Fruit fly (Drosophila melanogaster) whole organism, embryonic: Measurements from ENCODE around the gene Kdsr.

Source experiments
- Adf1 ChIP-seq: fragments of 200-800 bp; sonication (Bioruptor generic); IDR thresholded peaks from 2 replicates; pipeline ENCODE4 v1.3.6; 2022; ENCODE audit warnings: missing biosample characterization, missing genetic modification characterization
- BEAF-32 ChIP-seq: fragments of 200-800 bp; sonication (Bioruptor generic); optimal IDR thresholded peaks from 3 replicates; lab custom pipeline; 2017; ENCODE audit warnings: missing biosample characterization, missing genetic modification characterization, mild to moderate bottlenecking, moderate library complexity, missing genetic modification reagents
- C15 ChIP-seq: fragments of 200-800 bp; sonication (Bioruptor generic); IDR thresholded peaks from 3 replicates; pipeline ENCODE4 v1.3.6; 2022; ENCODE audit warnings: missing biosample characterization, missing genetic modification characterization
- CG10366 ChIP-seq: fragments of 200-800 bp; sonication (Bioruptor generic); IDR thresholded peaks from 2 replicates; pipeline ENCODE4 v1.3.6; 2022; ENCODE audit warnings: missing biosample characterization, missing genetic modification characterization
- CG11696 ChIP-seq: fragments of 200-800 bp; sonication (Bioruptor generic); IDR thresholded peaks from 2 replicates; pipeline ENCODE4 v1.3.6; 2022; ENCODE audit warnings: missing biosample characterization, missing genetic modification characterization
- CG12219 ChIP-seq: fragments of 200-800 bp; sonication (Bioruptor generic); optimal IDR thresholded peaks from 3 replicates; lab custom pipeline; 2018; ENCODE audit warnings: missing biosample characterization, mild to moderate bottlenecking, missing genetic modification characterization
- CG12744 ChIP-seq: fragments of 200-800 bp; sonication (Bioruptor generic); optimal IDR thresholded peaks from 2 replicates; lab custom pipeline; 2016; ENCODE audit warnings: missing biosample characterization, missing genetic modification characterization
- CG13123 ChIP-seq: fragments of 200-800 bp; sonication (Bioruptor generic); optimal IDR thresholded peaks from 2 replicates; lab custom pipeline; 2016; ENCODE audit warnings: missing biosample characterization, missing genetic modification characterization
- CG13624 ChIP-seq: fragments of 200-800 bp; sonication (Bioruptor generic); optimal IDR thresholded peaks from 2 replicates; lab custom pipeline; 2016; ENCODE audit warnings: missing biosample characterization, missing genetic modification characterization
- CG14860 ChIP-seq: fragments of 200-800 bp; sonication (Bioruptor generic); IDR thresholded peaks from 3 replicates; pipeline ENCODE4 v1.3.6; 2022; ENCODE audit warnings: missing biosample characterization, missing genetic modification characterization; ENCODE audit not compliant: partially characterized antibody
- CG15011 ChIP-seq: fragments of 200-800 bp; sonication (Bioruptor generic); optimal IDR thresholded peaks from 3 replicates; lab custom pipeline; 2018; ENCODE audit warnings: missing biosample characterization, mild to moderate bottlenecking, missing genetic modification characterization
- CG16863 ChIP-seq: fragments of 200-800 bp; sonication (Bioruptor generic); optimal IDR thresholded peaks from 3 replicates; lab custom pipeline; 2016; ENCODE audit warnings: missing biosample characterization, missing genetic modification characterization
- CG2202 ChIP-seq: fragments of 200-800 bp; sonication (Bioruptor generic); optimal IDR thresholded peaks from 2 replicates; lab custom pipeline; 2018; ENCODE audit warnings: missing biosample characterization, mild to moderate bottlenecking, missing genetic modification characterization
- CG2875 ChIP-seq: fragments of 200-800 bp; sonication (Bioruptor generic); optimal IDR thresholded peaks from 2 replicates; lab custom pipeline; 2017; ENCODE audit warnings: missing biosample characterization, mild to moderate bottlenecking, missing genetic modification characterization, missing genetic modification reagents
- CG33557 ChIP-seq: fragments of 200-800 bp; sonication (Bioruptor generic); optimal IDR thresholded peaks from 2 replicates; lab custom pipeline; 2019; ENCODE audit warnings: missing biosample characterization, mild to moderate bottlenecking, missing genetic modification characterization, moderate library complexity
- CG6813 ChIP-seq: fragments of 200-800 bp; sonication (Bioruptor generic); optimal IDR thresholded peaks from 2 replicates; lab custom pipeline; 2017; ENCODE audit warnings: missing biosample characterization, missing genetic modification characterization, mild to moderate bottlenecking, moderate library complexity, missing genetic modification reagents
- CG8359 ChIP-seq: fragments of 200-800 bp; sonication (Bioruptor generic); optimal IDR thresholded peaks from 2 replicates; lab custom pipeline; 2017; ENCODE audit warnings: missing biosample characterization, mild to moderate bottlenecking, missing genetic modification characterization, borderline replicate concordance
- CG9932 ChIP-seq: fragments of 200-800 bp; sonication (Bioruptor generic); IDR thresholded peaks from 2 replicates; pipeline ENCODE4 v1.3.6; 2022; ENCODE audit warnings: missing biosample characterization, missing genetic modification characterization
- Dek ChIP-seq: fragments of 200-800 bp; sonication (Bioruptor generic); optimal IDR thresholded peaks from 3 replicates; lab custom pipeline; 2019; ENCODE audit warnings: missing biosample characterization, mild to moderate bottlenecking, missing genetic modification characterization, moderate library complexity
- Doc3 ChIP-seq: fragments of 200-800 bp; sonication (Bioruptor generic); IDR thresholded peaks from 3 replicates; pipeline ENCODE4 v1.3.6; 2022; ENCODE audit warnings: missing biosample characterization, missing genetic modification characterization; ENCODE audit not compliant: partially characterized antibody
- Dp ChIP-seq: fragments of 200-800 bp; sonication (Bioruptor generic); optimal IDR thresholded peaks from 2 replicates; lab custom pipeline; 2018; ENCODE audit warnings: missing biosample characterization, mild to moderate bottlenecking, missing genetic modification characterization, moderate library complexity
- ERR ChIP-seq: fragments of 200-800 bp; sonication (Bioruptor generic); optimal IDR thresholded peaks from 2 replicates; lab custom pipeline; 2016; ENCODE audit warnings: missing biosample characterization, missing genetic modification characterization
- Fer1 ChIP-seq: fragments of 200-800 bp; sonication (Bioruptor generic); optimal IDR thresholded peaks from 2 replicates; lab custom pipeline; 2017; ENCODE audit warnings: missing biosample characterization, mild to moderate bottlenecking, missing genetic modification characterization
- GATAe ChIP-seq: fragments of 200-800 bp; sonication (Bioruptor generic); conservative IDR thresholded peaks from 2 replicates; pipeline ENCODE4 v1.3.6; 2022; ENCODE audit warnings: missing biosample characterization, missing genetic modification characterization
- HmgD ChIP-seq: fragments of 200-800 bp; sonication (Bioruptor generic); optimal IDR thresholded peaks from 3 replicates; lab custom pipeline; 2016; ENCODE audit warnings: missing biosample characterization, missing genetic modification characterization
- Hr3 ChIP-seq: fragments of 200-800 bp; sonication (Bioruptor generic); optimal IDR thresholded peaks from 3 replicates; lab custom pipeline; 2016; ENCODE audit warnings: missing biosample characterization, missing genetic modification characterization
- Kr ChIP-seq: fragments of 200-800 bp; sonication (Bioruptor generic); optimal IDR thresholded peaks from 2 replicates; lab custom pipeline; 2017; ENCODE audit warnings: missing biosample characterization, mild to moderate bottlenecking, missing genetic modification characterization
- NFAT ChIP-seq: fragments of 200-800 bp; sonication (Bioruptor generic); IDR thresholded peaks from 2 replicates; pipeline ENCODE4 v1.3.6; 2022; ENCODE audit warnings: missing biosample characterization, missing genetic modification characterization
- Sox100B ChIP-seq: fragments of 200-800 bp; sonication (Bioruptor generic); optimal IDR thresholded peaks from 3 replicates; lab custom pipeline; 2018; ENCODE audit warnings: missing biosample characterization, mild to moderate bottlenecking, missing genetic modification characterization
- Sry-β ChIP-seq: fragments of 200-800 bp; sonication (Bioruptor generic); optimal IDR thresholded peaks from 2 replicates; lab custom pipeline; 2018; ENCODE audit warnings: missing biosample characterization, mild to moderate bottlenecking, missing genetic modification characterization, moderate library complexity
- Xbp1 ChIP-seq: fragments of 200-800 bp; sonication (Bioruptor generic); optimal IDR thresholded peaks from 3 replicates; lab custom pipeline; 2016; ENCODE audit warnings: missing biosample characterization, mild to moderate bottlenecking, missing genetic modification characterization
- chm ChIP-seq: fragments of 200-800 bp; sonication (Bioruptor generic); IDR thresholded peaks from 2 replicates; pipeline ENCODE4 v1.3.6; 2022; ENCODE audit warnings: missing biosample characterization, missing genetic modification characterization
- fru ChIP-seq: fragments of >200 bp; optimal IDR thresholded peaks from 2 replicates; lab custom pipeline; 2017
- gsb-n ChIP-seq: fragments of 200-800 bp; sonication (Bioruptor generic); optimal IDR thresholded peaks from 3 replicates; lab custom pipeline; 2018; ENCODE audit warnings: missing biosample characterization, mild to moderate bottlenecking, missing genetic modification characterization
- gt ChIP-seq: fragments of 200-800 bp; sonication (Bioruptor generic); IDR thresholded peaks from 2 replicates; pipeline ENCODE4 v1.3.6; 2022; ENCODE audit warnings: missing biosample characterization, missing genetic modification characterization
- hbn ChIP-seq: fragments of 200-800 bp; sonication (Bioruptor generic); IDR thresholded peaks from 2 replicates; pipeline ENCODE4 v1.3.6; 2022; ENCODE audit warnings: missing biosample characterization, missing genetic modification characterization; ENCODE audit not compliant: partially characterized antibody
- jigr1 ChIP-seq: fragments of 200-800 bp; sonication (Bioruptor generic); IDR thresholded peaks from 3 replicates; pipeline ENCODE4 v1.3.6; 2022; ENCODE audit warnings: missing biosample characterization, missing genetic modification characterization
- jing ChIP-seq: fragments of 200-800 bp; sonication (Bioruptor generic); optimal IDR thresholded peaks from 2 replicates; lab custom pipeline; 2018; ENCODE audit warnings: missing biosample characterization, mild to moderate bottlenecking, missing genetic modification characterization
- jumu ChIP-seq: fragments of 200-800 bp; sonication (Bioruptor generic); optimal IDR thresholded peaks from 3 replicates; lab custom pipeline; 2016; ENCODE audit warnings: missing biosample characterization, missing genetic modification characterization
- kah ChIP-seq: fragments of 200-800 bp; sonication (Bioruptor generic); optimal IDR thresholded peaks from 2 replicates; lab custom pipeline; 2018; ENCODE audit warnings: missing biosample characterization, mild to moderate bottlenecking, missing genetic modification characterization
- klu ChIP-seq: fragments of 200-800 bp; sonication (Bioruptor generic); IDR thresholded peaks from 2 replicates; pipeline ENCODE4 v1.3.6; 2022; ENCODE audit warnings: missing biosample characterization, missing genetic modification characterization
- kni ChIP-seq: fragments of 200-800 bp; sonication (Bioruptor generic); optimal IDR thresholded peaks from 3 replicates; lab custom pipeline; 2017; ENCODE audit warnings: mild to moderate bottlenecking, missing biosample characterization, missing genetic modification reagents, missing genetic modification characterization
- lab ChIP-seq: fragments of 200-800 bp; sonication (Bioruptor generic); optimal IDR thresholded peaks from 3 replicates; lab custom pipeline; 2017; ENCODE audit warnings: missing biosample characterization, missing genetic modification characterization, mild to moderate bottlenecking, moderate library complexity, missing genetic modification reagents
- lmd ChIP-seq: fragments of 200-800 bp; sonication (Bioruptor generic); IDR thresholded peaks from 2 replicates; pipeline ENCODE4 v1.3.6; 2022; ENCODE audit warnings: missing biosample characterization, missing genetic modification characterization
- lola ChIP-seq, 3 experiments: fragments of >200 bp in 2 of 3; fragments of 200-800 bp in 1 of 3; sonication (Bioruptor generic) in 1 of 3; optimal IDR thresholded peaks; 2 replicates each; lab custom pipeline; 2017 to 2019; ENCODE audit warnings: missing biosample characterization in 3 of 3, missing genetic modification characterization in 3 of 3, mild to moderate bottlenecking in 1 of 3, moderate library complexity in 1 of 3
- nerfin-1 ChIP-seq: fragments of 200-800 bp; sonication (Bioruptor generic); optimal IDR thresholded peaks from 3 replicates; lab custom pipeline; 2019; ENCODE audit warnings: missing biosample characterization, mild to moderate bottlenecking, missing genetic modification characterization, moderate library complexity
- p53 ChIP-seq: fragments of 200-800 bp; sonication (Bioruptor generic); optimal IDR thresholded peaks from 2 replicates; lab custom pipeline; 2016; ENCODE audit warnings: missing biosample characterization, missing genetic modification characterization
- pfk ChIP-seq: fragments of 200-800 bp; sonication (Bioruptor generic); optimal IDR thresholded peaks from 2 replicates; lab custom pipeline; 2018; ENCODE audit warnings: missing biosample characterization, mild to moderate bottlenecking, missing genetic modification characterization, moderate library complexity
- row ChIP-seq: fragments of 200-800 bp; sonication (Bioruptor generic); IDR thresholded peaks from 3 replicates; pipeline ENCODE4 v1.3.6; 2022; ENCODE audit warnings: missing biosample characterization, missing genetic modification characterization
- sna ChIP-seq: fragments of 200-800 bp; sonication (Bioruptor generic); IDR thresholded peaks from 2 replicates; pipeline ENCODE4 v1.3.6; 2022; ENCODE audit warnings: missing biosample characterization, missing genetic modification characterization; ENCODE audit not compliant: partially characterized antibody

The Kdsr gene

DNA sequence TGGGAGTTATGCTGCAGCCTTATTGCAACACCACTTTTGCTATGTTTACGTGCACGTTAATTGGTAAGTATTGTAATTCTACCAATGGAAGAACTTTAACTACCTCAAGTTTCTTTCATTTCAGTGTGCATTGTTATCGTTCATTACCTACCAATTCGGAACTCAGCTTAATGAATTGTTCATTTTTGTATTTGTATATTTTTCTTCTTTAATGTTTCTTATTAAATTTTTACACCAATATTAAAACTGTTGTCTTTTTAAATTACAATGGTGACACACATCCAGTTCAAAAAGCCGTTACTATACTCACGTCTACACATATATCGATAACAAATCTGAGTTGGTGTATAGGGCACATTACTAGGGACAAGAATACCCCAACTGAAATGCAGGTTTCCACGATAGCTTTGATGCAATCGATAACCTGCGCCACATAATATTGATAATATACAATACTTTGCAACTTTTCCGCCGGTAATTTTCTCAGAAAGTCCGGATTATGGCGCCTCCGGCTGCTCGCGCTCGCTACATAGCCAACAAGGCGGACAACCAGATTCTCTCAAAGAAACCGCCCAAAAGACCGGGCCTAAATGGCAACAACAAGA, 41.0 kb downstream of the Kdsr start, which contains the start of gene Alg9 (continued):
- TF ChIP-seq GATAe (GFP tag; lab: Robert Waterston, UW) (no peak), Dp (GFP tag; lab: Kevin White, UChicago) (peak; percentile 62), Hr3 (GFP tag; lab: Kevin White, UChicago) (peak; percentile 64), jumu (no peak), CG14860 (GFP tag; lab: Robert Waterston, UW) (peak; percentile 84), chm (GFP tag; lab: Robert Waterston, UW) (no peak), CG9932 (GFP tag; lab: Robert Waterston, UW) (peak; percentile 30; the same call in 1 of the 2 replicates), p53 (GFP tag; lab: Kevin White, UChicago) (no peak), pfk (no peak), CG13624 (GFP tag; lab: Kevin White, UChicago) (no peak), Sox100B (GFP tag; lab: Kevin White, UChicago) (no peak), CG16863 (no peak), CG12744 (GFP tag; lab: Kevin White, UChicago) (no peak), gsb-n (tag; lab: Kevin White, UChicago) (no peak), fru (lab: Kevin White, UChicago) (no peak), BEAF-32 (GFP tag; lab: Kevin White, UChicago) (peak; percentile 84), CG12219 (GFP tag; lab: Kevin White, UChicago) (no peak), kah (no peak), CG15011 (GFP tag; lab: Kevin White, UChicago) (no peak), CG10366 (GFP tag; lab: Robert Waterston, UW) (no peak), Xbp1 (peak; percentile 8), row (GFP tag; lab: Robert Waterston, UW) (peak; percentile 62), Kr (GFP tag; lab: Kevin White, UChicago) (no peak), lola (GFP tag; optimal IDR thresholded peaks at IDR 0.05; lab: Kevin White, UChicago) (peak in 1 of 3 experiments; percentile 71), CG11696 (GFP tag; lab: Robert Waterston, UW) (no peak), Doc3 (GFP tag; lab: Robert Waterston, UW) (peak; percentile 83), Fer1 (GFP tag; lab: Kevin White, UChicago) (no peak), hbn (peak; percentile 86), jigr1 (GFP tag; lab: Robert Waterston, UW) (no peak), Sry-β (GFP tag; lab: Kevin White, UChicago) (no peak), NFAT (GFP tag; lab: Robert Waterston, UW) (no peak), CG2202 (no peak), klu (GFP tag; lab: Robert Waterston, UW) (no peak), CG33557 (GFP tag; lab: Kevin White, UChicago) (no peak), jing (GFP tag; lab: Kevin White, UChicago) (no peak), ERR (GFP tag; lab: Kevin White, UChicago) (no peak), C15 (GFP tag; lab: Robert Waterston, UW) (no peak), lmd (GFP tag; lab: Robert Waterston, UW) (no peak), CG2875 (GFP tag; lab: Kevin White, UChicago) (no peak), sna (GFP tag; lab: Robert Waterston, UW) (peak; percentile 89), HmgD (GFP tag; lab: Kevin White, UChicago) (peak; percentile 46), gt (GFP tag; lab: Robert Waterston, UW) (no peak), CG13123 (GFP tag; lab: Kevin White, UChicago) (no peak), nerfin-1 (tag; lab: Kevin White, UChicago) (no peak), Adf1 (GFP tag; lab: Robert Waterston, UW) (peak; percentile 11; the same call in 1 of the 2 replicates), Dek (tag; lab: Kevin White, UChicago) (no peak), kni (no peak), lab (GFP tag; lab: Kevin White, UChicago) (no peak), CG8359 (no peak), CG6813 (GFP tag; lab: Kevin White, UChicago) (no peak)
